Worm (Caenorhabditis elegans): Measurements from ENCODE around the gene F09F9.3.

Gene F09F9.3

ce11 chrX:4148449-4149031 is 27.7 kb upstream of the F09F9.3 start (continued):
- TF ChIP-seq snpc-4 (tag; optimal IDR thresholded peaks at IDR 0.05): no peak
- no peak for TF ChIP-seq tag-97 (GFP tag; IDR thresholded peaks at IDR 0.05)
- 0 out of 2 replicates have a peak, but pooled peaks have one; percentile 53 for TF ChIP-seq F44E2.7 (GFP tag; IDR thresholded peaks at IDR 0.05)
- TF ChIP-seq arid-1 (GFP tag; conservative IDR thresholded peaks at IDR 0.05): no peak; the same call in 1 of the 2 replicates
- TF ChIP-seq unc-130 (GFP tag; optimal IDR thresholded peaks at IDR 0.05): no peak
- peak; percentile 10; the same call in 1 of the 2 replicates for TF ChIP-seq lin-1 (GFP tag; IDR thresholded peaks at IDR 0.05)
- no peak for TF ChIP-seq ces-1 (GFP tag; optimal IDR thresholded peaks at IDR 0.05)
- no peak for TF ChIP-seq ztf-11 (tag; optimal IDR thresholded peaks at IDR 0.05)
- no peak for TF ChIP-seq daf-19 (GFP tag; conservative IDR thresholded peaks at IDR 0.05)
- TF ChIP-seq nhr-77 (tag; optimal IDR thresholded peaks at IDR 0.05): no peak
- TF ChIP-seq lsy-2 (tag; optimal IDR thresholded peaks at IDR 0.05): no peak
- TF ChIP-seq zfp-2 (tag; optimal IDR thresholded peaks at IDR 0.05): no peak
- TF ChIP-seq ceh-82 (tag; optimal IDR thresholded peaks at IDR 0.05): no peak
- no peak for TF ChIP-seq dpl-1 (GFP tag; optimal IDR thresholded peaks at IDR 0.05)
- no peak for TF ChIP-seq Y105C5A.15 (GFP tag; IDR thresholded peaks at IDR 0.05)
- TF ChIP-seq mep-1 (tag; optimal IDR thresholded peaks at IDR 0.05): no peak
- TF ChIP-seq lim-7 (GFP tag; IDR thresholded peaks at IDR 0.05): no peak
- no peak for TF ChIP-seq dmd-8 (GFP tag; IDR thresholded peaks at IDR 0.05)
- TF ChIP-seq nhr-102 (tag; optimal IDR thresholded peaks at IDR 0.05): peak; percentile 34
- no peak for TF ChIP-seq nhr-42 (GFP tag; IDR thresholded peaks at IDR 0.05)
- no peak; the same call in 1 of the 2 replicates for TF ChIP-seq Y48G9A.11 (GFP tag; IDR thresholded peaks at IDR 0.05)
- TF ChIP-seq mxl-2 (GFP tag; conservative IDR thresholded peaks at IDR 0.05): no peak
- no peak for TF ChIP-seq ceh-44 (GFP tag; IDR thresholded peaks at IDR 0.05)
- no peak for TF ChIP-seq nhr-10 (tag; optimal IDR thresholded peaks at IDR 0.05)
- no peak for TF ChIP-seq T20F7.1 (GFP tag; optimal IDR thresholded peaks at IDR 0.05)
- TF ChIP-seq nhr-25 (tag; optimal IDR thresholded peaks at IDR 0.05; ENCODE audit: borderline replicate concordance, insufficient read depth): peak; percentile 23
- TF ChIP-seq jun-1 (tag; optimal IDR thresholded peaks at IDR 0.05): no peak
- no peak for TF ChIP-seq ctbp-1 (GFP tag; IDR thresholded peaks at IDR 0.05)
- TF ChIP-seq dmd-6 (GFP tag; IDR thresholded peaks at IDR 0.05): no peak
- TF ChIP-seq ZK337.2 (GFP tag; IDR thresholded peaks at IDR 0.05): no peak
- no peak for TF ChIP-seq F49E8.2 (tag; optimal IDR thresholded peaks at IDR 0.05; ENCODE audit: borderline replicate concordance)
- TF ChIP-seq nhr-111 (GFP tag; optimal IDR thresholded peaks at IDR 0.05): no peak
- no peak for TF ChIP-seq lir-3 (tag; optimal IDR thresholded peaks at IDR 0.05)
- TF ChIP-seq D1046.2 (GFP tag; IDR thresholded peaks at IDR 0.05): no peak
- no peak for TF ChIP-seq daf-16 (GFP tag; optimal IDR thresholded peaks at IDR 0.05)
- TF ChIP-seq daf-16 (tag; optimal IDR thresholded peaks at IDR 0.05): peak; percentile 22
- TF ChIP-seq cey-2 (tag; optimal IDR thresholded peaks at IDR 0.05; ENCODE audit: borderline replicate concordance, insufficient read depth): no peak
- peak; percentile 94 for TF ChIP-seq aha-1 (tag)
- no peak for TF ChIP-seq nhr-48 (tag; optimal IDR thresholded peaks at IDR 0.05)
- TF ChIP-seq mes-2 (tag; optimal IDR thresholded peaks at IDR 0.05; ENCODE audit: poor library complexity, severe bottlenecking): no peak
- TF ChIP-seq F37D6.2 (tag; optimal IDR thresholded peaks at IDR 0.05): peak; percentile 1
- TF ChIP-seq vab-7 (GFP tag; IDR thresholded peaks at IDR 0.05): no peak; the same call in 1 of the 2 replicates
- no peak for TF ChIP-seq madf-5 (GFP tag; IDR thresholded peaks at IDR 0.05)
- peak; percentile 11 for TF ChIP-seq zip-2 (tag; optimal IDR thresholded peaks at IDR 0.05)
- TF ChIP-seq daf-12 (tag; optimal IDR thresholded peaks at IDR 0.05): no peak
- 0 out of 2 replicates have a peak, but pooled peaks have one; percentile 1 for TF ChIP-seq dmd-9 (GFP tag; IDR thresholded peaks at IDR 0.05)
- no peak for TF ChIP-seq egl-27 (tag; optimal IDR thresholded peaks at IDR 0.05)
- no peak for TF ChIP-seq lin-15B (tag; optimal IDR thresholded peaks at IDR 0.05)
- no peak for TF ChIP-seq Y5F2A.4 (GFP tag; optimal IDR thresholded peaks at IDR 0.05)
- TF ChIP-seq pqm-1 (tag; optimal IDR thresholded peaks at IDR 0.05): no peak
- TF ChIP-seq aly-2 (tag; optimal IDR thresholded peaks at IDR 0.05): no peak
- TF ChIP-seq nhr-6 (tag; optimal IDR thresholded peaks at IDR 0.05): no peak

All from whole organism, L4 larva.